Fruit fly (Drosophila melanogaster): ENCODE results near the gene CG42507.
A peak's percentile ranks its signal among the peaks of the same experiment; 100 is the strongest.

Gene CG42507

dm6 chr3L:14780187-14780586 is 22.4 kb upstream of the CG42507 start (continued):
- TF ChIP-seq CG32772 (GFP tag; IDR thresholded peaks at IDR 0.05) (no peak), CG8290 (GFP tag; optimal IDR thresholded peaks at IDR 0.05) (peak; percentile 21), CG8290 (tag; optimal IDR thresholded peaks at IDR 0.05) (peak; percentile 8 to 63), so (GFP tag; IDR thresholded peaks at IDR 0.05) (peak; percentile 46; the same call in 1 of the 3 replicates), CG9215 (GFP tag; IDR thresholded peaks at IDR 0.05) (no peak), HmgD (GFP tag; optimal IDR thresholded peaks at IDR 0.05) (no peak), CG3838 (GFP tag; optimal IDR thresholded peaks at IDR 0.05) (peak; percentile 46), kah (GFP tag; optimal IDR thresholded peaks at IDR 0.05) (peak; percentile 39), CG3281 (GFP tag; optimal IDR thresholded peaks at IDR 0.05) (peak; percentile 5), D19A (tag; optimal IDR thresholded peaks at IDR 0.05) (peak; percentile 12), CG6813 (GFP tag; optimal IDR thresholded peaks at IDR 0.05) (peak; percentile 64), Hr3 (GFP tag; optimal IDR thresholded peaks at IDR 0.05) (no peak), Hmx (GFP tag; optimal IDR thresholded peaks at IDR 0.05) (no peak), mld (GFP tag; IDR thresholded peaks at IDR 0.05; ENCODE audit: partially characterized antibody) (no peak), Fer1 (GFP tag; optimal IDR thresholded peaks at IDR 0.05) (peak; percentile 55), psq (GFP tag; optimal IDR thresholded peaks at IDR 0.05) (no peak), Fer3 (tag; optimal IDR thresholded peaks at IDR 0.05) (no peak), CG16815 (GFP tag; optimal IDR thresholded peaks at IDR 0.05) (no peak), CG3847 (GFP tag; IDR thresholded peaks at IDR 0.05) (no peak), kay (GFP tag; optimal IDR thresholded peaks at IDR 0.05) (peak; percentile 5), gt (GFP tag; IDR thresholded peaks at IDR 0.05) (no peak), ato (GFP tag; IDR thresholded peaks at IDR 0.05; ENCODE audit: partially characterized antibody) (no peak), fd96Cb (tag; optimal IDR thresholded peaks at IDR 0.05) (no peak), pfk (GFP tag; optimal IDR thresholded peaks at IDR 0.05) (peak; percentile 39), CG4854 (GFP tag; optimal IDR thresholded peaks at IDR 0.05) (peak; percentile 29), gem (tag; optimal IDR thresholded peaks at IDR 0.05) (peak; percentile 18), Max (GFP tag; optimal IDR thresholded peaks at IDR 0.05) (no peak), CG1603 (tag; optimal IDR thresholded peaks at IDR 0.05) (peak; percentile 53), CG7963 (GFP tag; IDR thresholded peaks at IDR 0.05; ENCODE audit: partially characterized antibody) (no peak), CG17829 (tag; optimal IDR thresholded peaks at IDR 0.05) (no peak), ttk (GFP tag; IDR thresholded peaks at IDR 0.05) (no peak), YL-1 (GFP tag; optimal IDR thresholded peaks at IDR 0.05) (peak; percentile 1), tx (GFP tag; optimal IDR thresholded peaks at IDR 0.05) (no peak), caup (GFP tag; optimal IDR thresholded peaks at IDR 0.05; ENCODE audit: severe bottlenecking) (peak; percentile 60), Gsc (GFP tag; IDR thresholded peaks at IDR 0.05) (no peak), tio (GFP tag; optimal IDR thresholded peaks at IDR 0.05) (no peak), CG3407 (GFP tag; optimal IDR thresholded peaks at IDR 0.05) (peak; percentile 76), h (optimal IDR thresholded peaks at IDR 0.05) (no peak), Abd-B (GFP tag; optimal IDR thresholded peaks at IDR 0.05) (no peak), Gug (GFP tag; IDR thresholded peaks at IDR 0.05) (no peak), Scr (GFP tag; IDR thresholded peaks at IDR 0.05; ENCODE audit: partially characterized antibody) (no peak), CG31224 (GFP tag; IDR thresholded peaks at IDR 0.05) (no peak), CG1529 (GFP tag; optimal IDR thresholded peaks at IDR 0.05) (peak; percentile 17), Hmr (GFP tag; optimal IDR thresholded peaks at IDR 0.05) (peak; percentile 29), HmgZ (tag; optimal IDR thresholded peaks at IDR 0.05) (peak; percentile 8), CG10654 (GFP tag; optimal IDR thresholded peaks at IDR 0.05) (peak; percentile 28), phol (tag; optimal IDR thresholded peaks at IDR 0.05) (no peak), CG6854 (GFP tag; optimal IDR thresholded peaks at IDR 0.05) (no peak), CG13624 (GFP tag; optimal IDR thresholded peaks at IDR 0.05) (no peak), Camta (GFP tag; optimal IDR thresholded peaks at IDR 0.05) (no peak), CG9437 (GFP tag; optimal IDR thresholded peaks at IDR 0.05) (no peak), CG34422 (GFP tag; IDR thresholded peaks at IDR 0.05) (no peak)
